Fruit fly (Drosophila melanogaster) whole organism, embryonic: ENCODE results near the gene CG6168.

Source experiments
- Atf6 ChIP-seq: fragments of 200-800 bp; sonication (Bioruptor generic); IDR thresholded peaks from 2 replicates; pipeline ENCODE4 v1.3.6; 2022; ENCODE audit warnings: missing biosample characterization, missing genetic modification characterization
- CG13424 ChIP-seq: fragments of 200-800 bp; sonication (Bioruptor generic); optimal IDR thresholded peaks from 2 replicates; lab custom pipeline; 2019; ENCODE audit warnings: missing biosample characterization, mild to moderate bottlenecking, missing genetic modification characterization, moderate library complexity
- CG13894 ChIP-seq: fragments of 200-800 bp; sonication (Bioruptor generic); optimal IDR thresholded peaks from 3 replicates; lab custom pipeline; 2018; ENCODE audit warnings: missing biosample characterization, mild to moderate bottlenecking, missing genetic modification characterization, moderate library complexity
- CG1602 ChIP-seq: fragments of 200-800 bp; sonication (Bioruptor generic); optimal IDR thresholded peaks from 3 replicates; lab custom pipeline; 2016; ENCODE audit warnings: missing biosample characterization, missing genetic modification characterization
- CG18262 ChIP-seq: fragments of 200-800 bp; optimal IDR thresholded peaks from 3 replicates; lab custom pipeline; 2019; ENCODE audit warnings: missing biosample characterization, mild to moderate bottlenecking, missing genetic modification characterization, moderate library complexity
- CG2678 ChIP-seq: fragments of 200-800 bp; sonication (Bioruptor generic); optimal IDR thresholded peaks from 3 replicates; lab custom pipeline; 2019; ENCODE audit warnings: missing biosample characterization, mild to moderate bottlenecking, missing genetic modification characterization, moderate library complexity
- CG30403 ChIP-seq: fragments of 200-800 bp; sonication (Bioruptor generic); optimal IDR thresholded peaks from 3 replicates; lab custom pipeline; 2016; ENCODE audit warnings: missing biosample characterization, missing genetic modification characterization
- CG3407 ChIP-seq: fragments of 200-800 bp; sonication (Bioruptor generic); optimal IDR thresholded peaks from 2 replicates; lab custom pipeline; 2018; ENCODE audit warnings: missing biosample characterization, mild to moderate bottlenecking, missing genetic modification characterization
- CG4328 ChIP-seq: fragments of 200-800 bp; sonication (Bioruptor generic); optimal IDR thresholded peaks from 3 replicates; lab custom pipeline; 2017; ENCODE audit warnings: missing biosample characterization, missing genetic modification reagents, missing genetic modification characterization
- CG4404 ChIP-seq: fragments of 200-800 bp; sonication (Bioruptor generic); IDR thresholded peaks from 2 replicates; pipeline ENCODE4 v1.3.6; 2022; ENCODE audit warnings: missing biosample characterization, missing genetic modification characterization
- CG7271 ChIP-seq: fragments of 200-800 bp; sonication (Bioruptor generic); optimal IDR thresholded peaks from 2 replicates; lab custom pipeline; 2018; ENCODE audit warnings: missing biosample characterization, mild to moderate bottlenecking, missing genetic modification characterization, moderate library complexity
- CG7839 ChIP-seq: fragments of 200-800 bp; sonication (Bioruptor generic); optimal IDR thresholded peaks from 3 replicates; lab custom pipeline; 2018; ENCODE audit warnings: missing biosample characterization, mild to moderate bottlenecking, missing genetic modification characterization, moderate library complexity
- CG7963 ChIP-seq: fragments of 200-800 bp; sonication (Bioruptor generic); IDR thresholded peaks from 3 replicates; pipeline ENCODE4 v1.3.6; 2022; ENCODE audit warnings: missing biosample characterization, missing genetic modification characterization; ENCODE audit not compliant: partially characterized antibody
- CG8924 ChIP-seq: fragments of 200-800 bp; optimal IDR thresholded peaks from 3 replicates; lab custom pipeline; 2019; ENCODE audit warnings: missing biosample characterization, mild to moderate bottlenecking, missing genetic modification characterization, moderate library complexity
- CG9817 ChIP-seq: fragments of 200-800 bp; sonication (Bioruptor generic); optimal IDR thresholded peaks from 2 replicates; lab custom pipeline; 2018; ENCODE audit warnings: missing biosample characterization, mild to moderate bottlenecking, missing genetic modification characterization, moderate library complexity
- Dek ChIP-seq: fragments of 200-800 bp; sonication (Bioruptor generic); optimal IDR thresholded peaks from 3 replicates; lab custom pipeline; 2019; ENCODE audit warnings: missing biosample characterization, mild to moderate bottlenecking, missing genetic modification characterization, moderate library complexity
- Eip74EF ChIP-seq, 2 experiments: fragments of 200-800 bp in 1 of 2; fragments of >200 bp in 1 of 2; sonication (Bioruptor generic) in 1 of 2; optimal IDR thresholded peaks; 2 replicates each; lab custom pipeline; 2017 to 2019; ENCODE audit warnings: missing biosample characterization in 2 of 2, missing genetic modification characterization in 2 of 2, mild to moderate bottlenecking in 1 of 2, moderate library complexity in 1 of 2
- Gsc ChIP-seq: fragments of 200-800 bp; sonication (Bioruptor generic); IDR thresholded peaks from 2 replicates; pipeline ENCODE4 v1.3.6; 2022; ENCODE audit warnings: missing biosample characterization, missing genetic modification characterization
- HLH54F ChIP-seq: fragments of 200-800 bp; sonication (Bioruptor generic); optimal IDR thresholded peaks from 3 replicates; lab custom pipeline; 2016; ENCODE audit warnings: missing biosample characterization, missing genetic modification characterization
- Hr3 ChIP-seq: fragments of 200-800 bp; sonication (Bioruptor generic); optimal IDR thresholded peaks from 3 replicates; lab custom pipeline; 2016; ENCODE audit warnings: missing biosample characterization, missing genetic modification characterization
- Jarid2 ChIP-seq: fragments of 200-800 bp; sonication (Bioruptor generic); optimal IDR thresholded peaks from 3 replicates; lab custom pipeline; 2017; ENCODE audit warnings: mild to moderate bottlenecking, missing biosample characterization, missing genetic modification reagents, missing genetic modification characterization
- Med ChIP-seq: fragments of 200-800 bp; sonication (Bioruptor generic); peaks from one replicate; lab custom pipeline; 2016; ENCODE audit warnings: missing biosample characterization, missing genetic modification characterization, mild to moderate bottlenecking, inconsistent platforms, moderate library complexity
- NfI ChIP-seq: fragments of 200-800 bp; sonication (Bioruptor generic); optimal IDR thresholded peaks from 3 replicates; lab custom pipeline; 2018; ENCODE audit warnings: missing biosample characterization, mild to moderate bottlenecking, missing genetic modification characterization, moderate library complexity
- Oaz ChIP-seq: fragments of 200-800 bp; sonication (Bioruptor generic); IDR thresholded peaks from 2 replicates; pipeline ENCODE4 v1.3.6; 2022; ENCODE audit warnings: missing biosample characterization, missing genetic modification characterization
- Scr ChIP-seq: fragments of 200-800 bp; sonication (Bioruptor generic); IDR thresholded peaks from 2 replicates; pipeline ENCODE4 v1.3.6; 2022; ENCODE audit warnings: missing biosample characterization, missing genetic modification characterization; ENCODE audit not compliant: partially characterized antibody
- TFAM ChIP-seq: fragments of 200-800 bp; sonication (Bioruptor generic); optimal IDR thresholded peaks from 2 replicates; lab custom pipeline; 2017; ENCODE audit warnings: missing biosample characterization, missing genetic modification characterization, inconsistent platforms
- Trl ChIP-seq, 3 experiments: fragments of >200 bp in 2 of 3; fragments of 200-800 bp in 1 of 3; sonication (Bioruptor generic) in 1 of 3; optimal IDR thresholded peaks; 2 replicates in 1 of 3; 3 replicates in 2 of 3; lab custom pipeline; 2016 to 2017; ENCODE audit warnings: missing biosample characterization in 1 of 3, missing genetic modification characterization in 1 of 3
- Xrp1 ChIP-seq: fragments of 200-800 bp; sonication (Bioruptor generic); IDR thresholded peaks from 2 replicates; pipeline ENCODE4 v1.3.6; 2022; ENCODE audit warnings: missing biosample characterization, missing genetic modification characterization
- aop ChIP-seq: fragments of 200-800 bp; sonication (Bioruptor generic); IDR thresholded peaks from 2 replicates; pipeline ENCODE4 v1.3.6; 2022; ENCODE audit warnings: missing biosample characterization, missing genetic modification characterization
- ap ChIP-seq: fragments of 200-800 bp; sonication (Bioruptor generic); IDR thresholded peaks from 2 replicates; pipeline ENCODE4 v1.3.6; 2022; ENCODE audit warnings: missing biosample characterization, missing genetic modification characterization
- ato ChIP-seq: fragments of 200-800 bp; sonication (Bioruptor generic); IDR thresholded peaks from 2 replicates; pipeline ENCODE4 v1.3.6; 2022; ENCODE audit warnings: missing biosample characterization, missing genetic modification characterization; ENCODE audit not compliant: partially characterized antibody
- bab2 ChIP-seq: fragments of 200-800 bp; sonication (Bioruptor generic); optimal IDR thresholded peaks from 2 replicates; lab custom pipeline; 2016; ENCODE audit warnings: missing biosample characterization, missing genetic modification characterization
- bcd ChIP-seq: fragments of 200-800 bp; sonication (Bioruptor generic); optimal IDR thresholded peaks from 2 replicates; lab custom pipeline; 2017; ENCODE audit warnings: missing biosample characterization, mild to moderate bottlenecking, missing genetic modification characterization
- da ChIP-seq: fragments of 200-800 bp; sonication (Bioruptor generic); optimal IDR thresholded peaks from 2 replicates; lab custom pipeline; 2016; ENCODE audit warnings: missing biosample characterization, missing genetic modification characterization
- disco-r ChIP-seq: fragments of 200-800 bp; sonication (Bioruptor generic); optimal IDR thresholded peaks from 2 replicates; lab custom pipeline; 2016; ENCODE audit warnings: missing biosample characterization, missing genetic modification characterization
- dm ChIP-seq: fragments of 200-800 bp; sonication (Bioruptor generic); optimal IDR thresholded peaks from 3 replicates; lab custom pipeline; 2016; ENCODE audit warnings: missing biosample characterization, missing genetic modification characterization
- dysf ChIP-seq: fragments of 200-800 bp; sonication (Bioruptor generic); IDR thresholded peaks from 3 replicates; pipeline ENCODE4 v1.3.6; 2022; ENCODE audit warnings: missing biosample characterization, missing genetic modification characterization
- fd64A ChIP-seq: fragments of 200-800 bp; sonication (Bioruptor generic); optimal IDR thresholded peaks from 3 replicates; lab custom pipeline; 2018; ENCODE audit warnings: missing biosample characterization, mild to moderate bottlenecking, missing genetic modification characterization
- gfzf ChIP-seq: fragments of 200-800 bp; sonication (Bioruptor generic); optimal IDR thresholded peaks from 2 replicates; lab custom pipeline; 2016; ENCODE audit warnings: missing biosample characterization, mild to moderate bottlenecking, missing genetic modification characterization, moderate library complexity
- her ChIP-seq: fragments of 200-800 bp; sonication (Bioruptor generic); optimal IDR thresholded peaks from 2 replicates; lab custom pipeline; 2016; ENCODE audit warnings: missing biosample characterization, missing genetic modification characterization
- maf-S ChIP-seq: fragments of 200-800 bp; sonication (Bioruptor generic); optimal IDR thresholded peaks from 2 replicates; lab custom pipeline; 2016; ENCODE audit warnings: missing biosample characterization, missing genetic modification characterization
- psq ChIP-seq: fragments of 200-800 bp; sonication (Bioruptor generic); optimal IDR thresholded peaks from 2 replicates; lab custom pipeline; 2017; ENCODE audit warnings: missing biosample characterization, missing genetic modification characterization
- pum ChIP-seq: fragments of 200-800 bp; sonication (Bioruptor generic); optimal IDR thresholded peaks from 2 replicates; lab custom pipeline; 2016; ENCODE audit warnings: missing biosample characterization, missing genetic modification characterization
- sens ChIP-seq: fragments of 200-800 bp; sonication (Bioruptor generic); peaks from one replicate; lab custom pipeline; 2016; ENCODE audit warnings: missing biosample characterization, missing genetic modification characterization
- sim ChIP-seq: fragments of 200-800 bp; sonication (Bioruptor generic); IDR thresholded peaks from 2 replicates; pipeline ENCODE4 v1.3.6; 2022; ENCODE audit warnings: missing biosample characterization, missing genetic modification characterization
- sob ChIP-seq: fragments of 200-800 bp; sonication (Bioruptor generic); IDR thresholded peaks from 2 replicates; pipeline ENCODE4 v1.3.6; 2022; ENCODE audit warnings: missing biosample characterization, missing genetic modification characterization
- tup ChIP-seq: fragments of 200-800 bp; sonication (Bioruptor generic); optimal IDR thresholded peaks from 2 replicates; lab custom pipeline; 2016; ENCODE audit warnings: missing biosample characterization, mild to moderate bottlenecking, missing genetic modification characterization, moderate library complexity
- vvl ChIP-seq: fragments of 200-800 bp; sonication (Bioruptor generic); IDR thresholded peaks from 2 replicates; pipeline ENCODE4 v1.3.6; 2022; ENCODE audit warnings: missing biosample characterization, missing genetic modification characterization
- yki ChIP-seq: fragments of >200 bp; optimal IDR thresholded peaks from 3 replicates; lab custom pipeline; 2018

CG6168 gene

DNA sequence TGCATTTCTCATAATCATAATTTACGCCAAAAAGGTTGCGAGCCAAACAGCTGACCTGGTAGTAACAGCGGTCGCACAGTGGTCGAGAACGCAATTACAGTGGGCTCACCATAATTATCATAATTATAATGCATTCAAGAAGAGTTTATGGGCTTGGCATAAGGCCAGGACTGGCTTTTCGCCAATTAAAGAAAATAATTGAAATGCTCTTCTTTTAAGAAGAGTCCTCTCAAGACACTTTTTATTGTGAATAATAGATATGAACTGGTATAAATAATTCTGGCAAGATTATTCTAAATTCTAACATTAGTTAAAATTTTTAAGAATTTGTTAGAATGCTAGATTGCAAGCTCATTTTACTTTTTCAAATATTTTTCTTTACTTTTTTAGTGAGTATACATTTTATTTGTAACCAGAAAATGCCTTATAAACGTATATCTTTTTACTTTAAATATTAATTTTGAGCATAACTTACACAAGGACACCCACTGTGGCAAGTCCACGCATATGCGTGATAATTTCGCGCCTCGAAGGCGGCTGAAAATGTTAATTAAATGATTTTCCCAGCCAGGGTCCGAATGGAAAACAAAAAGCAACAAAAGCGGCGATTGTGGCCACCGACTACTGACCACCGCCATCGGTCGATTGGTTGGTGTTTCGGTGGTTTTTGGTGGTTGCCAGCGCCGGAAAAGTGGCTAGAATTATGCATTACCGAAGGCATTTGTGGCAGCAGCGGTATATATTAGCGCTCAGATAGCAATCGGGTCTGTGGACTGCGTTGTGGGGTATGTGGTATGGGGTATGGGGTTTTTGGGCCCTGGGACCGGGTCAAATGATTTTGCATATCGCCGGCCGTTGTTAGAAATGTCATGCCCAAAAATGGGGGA, 15.1 kb downstream of the CG6168 start (continued):
- peak; percentile 14; the same call in 1 of the 2 replicates for TF ChIP-seq Xrp1 (GFP tag; lab: Robert Waterston, UW)
- no peak for TF ChIP-seq CG7271 (tag; lab: Kevin White, UChicago)
- no peak for TF ChIP-seq ato
- TF ChIP-seq Med (GFP tag; lab: Kevin White, UChicago): peak; percentile 62
- TF ChIP-seq da (GFP tag; lab: Kevin White, UChicago): no peak
- peak; percentile 15 for TF ChIP-seq CG7839 (tag; lab: Kevin White, UChicago)
- no peak for TF ChIP-seq disco-r (GFP tag; lab: Kevin White, UChicago)
- TF ChIP-seq Atf6 (GFP tag; lab: Robert Waterston, UW): peak; percentile 5; the same call in 1 of the 2 replicates
- no peak for TF ChIP-seq CG4404 (GFP tag; lab: Robert Waterston, UW)
- no peak for TF ChIP-seq CG13894
- no peak for TF ChIP-seq fd64A (GFP tag; lab: Kevin White, UChicago)
- no peak for TF ChIP-seq Trl (optimal IDR thresholded peaks at IDR 0.05; lab: Kevin White, UChicago)
- no peak for TF ChIP-seq Trl (GFP tag; optimal IDR thresholded peaks at IDR 0.05; lab: Kevin White, UChicago)
- no peak for TF ChIP-seq CG9817 (tag; lab: Kevin White, UChicago)
- TF ChIP-seq CG7963 (GFP tag; lab: Robert Waterston, UW): no peak
- TF ChIP-seq NfI (GFP tag; lab: Kevin White, UChicago): no peak
- no peak for TF ChIP-seq HLH54F (GFP tag; lab: Kevin White, UChicago)
- TF ChIP-seq bcd (GFP tag; lab: Kevin White, UChicago): peak; percentile 8
- TF ChIP-seq ap (GFP tag; lab: Robert Waterston, UW): peak; percentile 16; the same call in 1 of the 2 replicates
- TF ChIP-seq sob (GFP tag; lab: Robert Waterston, UW): no peak
- 0 out of 2 replicates have a peak, but pooled peaks have one; percentile 14 for TF ChIP-seq Oaz
- TF ChIP-seq CG18262 (tag; lab: Kevin White, UChicago): peak; percentile 51
- TF ChIP-seq CG13424: peak; percentile 5
- no peak for TF ChIP-seq dm (GFP tag; lab: Kevin White, UChicago)
- peak; percentile 37 for TF ChIP-seq CG2678
- TF ChIP-seq sens (GFP tag; lab: Kevin White, UChicago): peak; percentile 71
- no peak for TF ChIP-seq aop (GFP tag; lab: Robert Waterston, UW)
- TF ChIP-seq gfzf (GFP tag; lab: Kevin White, UChicago): no peak
- peak; percentile 41 for TF ChIP-seq CG30403
- TF ChIP-seq TFAM (GFP tag; lab: Kevin White, UChicago): no peak
- peak; percentile 6 for TF ChIP-seq Jarid2 (GFP tag; lab: Kevin White, UChicago)
- TF ChIP-seq dysf (GFP tag; lab: Robert Waterston, UW): 0 out of 3 replicates have a peak, but pooled peaks have one; percentile 35
- no peak for TF ChIP-seq tup (GFP tag; lab: Kevin White, UChicago)
- TF ChIP-seq yki: no peak
- peak; percentile 0 for TF ChIP-seq CG1602 (GFP tag; lab: Kevin White, UChicago)
- TF ChIP-seq her (GFP tag; lab: Kevin White, UChicago): no peak
- TF ChIP-seq Hr3: peak; percentile 10
- TF ChIP-seq bab2: no peak
- no peak for TF ChIP-seq Dek (tag; lab: Kevin White, UChicago)
- TF ChIP-seq maf-S (GFP tag; lab: Kevin White, UChicago): no peak
- no peak for TF ChIP-seq Gsc (GFP tag; lab: Robert Waterston, UW)
- TF ChIP-seq pum (GFP tag; lab: Kevin White, UChicago): no peak
- TF ChIP-seq Eip74EF (GFP tag; optimal IDR thresholded peaks at IDR 0.05; lab: Kevin White, UChicago): no peak
- TF ChIP-seq CG4328: no peak
- TF ChIP-seq CG8924 (tag; lab: Kevin White, UChicago): peak; percentile 22
- TF ChIP-seq vvl (GFP tag; lab: Robert Waterston, UW): peak; percentile 66; the same call in 1 of the 2 replicates
- TF ChIP-seq sim: no peak
- no peak for TF ChIP-seq psq (GFP tag; lab: Kevin White, UChicago)
- TF ChIP-seq Scr (GFP tag; lab: Robert Waterston, UW): no peak
- TF ChIP-seq CG3407 (GFP tag; lab: Kevin White, UChicago): no peak
